Worm (Caenorhabditis elegans) whole organism, late embryonic: Measurements from ENCODE around the gene Y81G3A.6.

Source experiments
- C38D4.7 ChIP-seq: fragments of 200-800 bp; sonication (Bioruptor generic); optimal IDR thresholded peaks from 2 replicates; lab custom pipeline; 2018; ENCODE audit warnings: mild to moderate bottlenecking, missing genetic modification characterization, moderate library complexity, missing compliant biosample characterization
- ama-1 ChIP-seq: fragments of 150-350 bp; optimal IDR thresholded peaks from 2 replicates; lab custom pipeline; 2014
- ceh-24 ChIP-seq: sonication (generic microtip); optimal IDR thresholded peaks from 2 replicates; lab custom pipeline; 2016; ENCODE audit warnings: mild to moderate bottlenecking, missing genetic modification characterization, missing compliant biosample characterization
- ceh-9 ChIP-seq: sonication (generic microtip); optimal IDR thresholded peaks from 2 replicates; lab custom pipeline; 2016; ENCODE audit warnings: mild to moderate bottlenecking, missing genetic modification characterization, inconsistent platforms, missing compliant biosample characterization
- fax-1 ChIP-seq: sonication (generic microtip); optimal IDR thresholded peaks from 2 replicates; lab custom pipeline; 2016; ENCODE audit warnings: missing genotype, missing genetic modification characterization, missing compliant biosample characterization
- fkh-10 ChIP-seq: fragments of 150-350 bp; optimal IDR thresholded peaks from 2 replicates; lab custom pipeline; 2014; ENCODE audit warnings: missing biosample characterization, missing genetic modification reagents, missing genetic modification characterization
- nhr-11 ChIP-seq: fragments of 150-350 bp; optimal IDR thresholded peaks from 2 replicates; lab custom pipeline; 2014; ENCODE audit warnings: missing biosample characterization, missing genetic modification characterization
- nhr-232 ChIP-seq: sonication (generic microtip); optimal IDR thresholded peaks from 2 replicates; lab custom pipeline; 2016; ENCODE audit warnings: missing genetic modification characterization, missing compliant biosample characterization
- pha-4 ChIP-seq: fragments of 150-350 bp; optimal IDR thresholded peaks from 2 replicates; lab custom pipeline; 2018; ENCODE audit warnings: missing biosample characterization, missing genetic modification reagents, missing genetic modification characterization
- pqm-1 ChIP-seq: sonication (generic microtip); optimal IDR thresholded peaks from 2 replicates; lab custom pipeline; 2016; ENCODE audit warnings: missing genetic modification characterization, missing compliant biosample characterization

DNA sequence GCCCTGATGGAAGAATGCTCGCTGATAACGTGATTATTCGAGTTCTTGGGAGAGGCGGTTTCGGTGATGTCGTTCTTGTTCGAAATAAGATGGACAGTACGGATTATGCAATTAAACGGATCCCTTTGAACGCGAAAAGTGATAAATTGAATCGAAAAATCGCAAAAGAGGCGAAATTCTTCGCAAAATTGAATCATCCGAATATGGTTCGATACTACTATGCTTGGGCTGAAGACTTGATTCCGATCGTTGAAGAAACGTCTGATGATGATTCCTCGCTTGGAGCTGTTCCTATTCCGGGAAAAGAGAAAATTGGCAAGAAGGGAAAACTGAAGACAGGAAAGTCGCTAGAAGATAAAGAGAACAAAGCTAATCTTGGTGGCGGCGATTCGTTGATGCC, 3.6 kb upstream of the Y81G3A.6 start:
- TF ChIP-seq C38D4.7 (GFP tag; lab: Kevin White, UChicago) (no peak), ceh-24 (tag; lab: Kevin White, UChicago) (no peak), nhr-232 (no peak), pqm-1 (tag; lab: Kevin White, UChicago) (no peak), fax-1 (tag; lab: Kevin White, UChicago) (no peak), pha-4 (tag; lab: Kevin White, UChicago) (no peak), ama-1 (lab: Kevin White, UChicago) (no peak), nhr-11 (no peak), ceh-9 (tag; lab: Kevin White, UChicago) (no peak), fkh-10 (GFP tag; lab: Kevin White, UChicago) (no peak)
